Worm (Caenorhabditis elegans): ENCODE data around the gene T25B2.3.

The T25B2.3 gene

DNA sequence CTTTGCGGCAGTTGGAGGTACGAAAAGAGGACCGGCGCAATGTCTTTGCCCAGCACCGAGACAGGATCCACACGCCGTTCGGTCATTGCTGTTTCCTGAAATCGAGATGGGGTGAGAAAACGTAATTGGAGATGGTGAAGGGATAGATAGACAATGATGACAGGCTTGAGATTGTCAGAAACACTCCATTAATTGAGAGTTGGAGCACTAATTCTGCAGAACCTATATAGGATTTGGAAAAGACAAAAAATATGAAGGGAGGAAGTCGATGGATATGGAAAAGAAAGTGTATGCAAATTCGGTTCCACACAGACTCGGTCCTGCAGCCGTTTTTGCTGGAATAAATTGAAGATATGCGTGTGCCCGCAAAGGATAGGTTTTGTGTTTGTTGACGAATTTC lies 37.7 kb upstream of the T25B2.3 start, which contains the start of gene Y72A10A.1:
Gene Y72A10A.1, minus strand, starts transcription at position 101 of the 400 bp plus-strand sequence.
- TF ChIP-seq zag-1 (tag; optimal IDR thresholded peaks at IDR 0.05): no peak
- TF ChIP-seq nhr-77 (tag; optimal IDR thresholded peaks at IDR 0.05): no peak
- TF ChIP-seq lin-39 (tag; optimal IDR thresholded peaks at IDR 0.05): no peak
- TF ChIP-seq elt-2 (tag; optimal IDR thresholded peaks at IDR 0.05): no peak
- TF ChIP-seq elt-1 (tag; optimal IDR thresholded peaks at IDR 0.05): no peak
- no peak for TF ChIP-seq ceh-28 (tag; optimal IDR thresholded peaks at IDR 0.05)
- TF ChIP-seq nhr-237 (tag; optimal IDR thresholded peaks at IDR 0.05): no peak

DNA sequence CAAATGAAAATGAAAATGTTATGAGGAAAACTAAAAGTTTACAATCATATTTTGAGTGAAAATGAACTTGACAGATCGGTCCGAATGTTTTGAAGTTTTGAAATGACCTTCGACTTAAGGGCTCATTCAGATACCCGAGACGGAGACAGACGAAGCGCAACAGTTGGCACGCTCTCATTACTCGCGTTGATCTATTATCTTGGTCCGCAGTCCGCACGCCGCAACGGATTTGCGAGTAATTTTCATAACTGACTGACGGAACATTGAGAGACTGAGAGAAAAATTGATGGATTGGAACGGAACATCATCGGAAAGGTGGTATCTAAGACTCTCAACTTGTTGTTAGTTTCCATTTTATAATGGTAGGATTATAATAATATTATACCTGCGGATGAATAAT lies 30.0 kb upstream of the T25B2.3 start:
- TF ChIP-seq ceh-16 (tag; optimal IDR thresholded peaks at IDR 0.05) (no peak), lin-39 (tag; optimal IDR thresholded peaks at IDR 0.05) (peak; percentile 63), nhr-25 (tag; optimal IDR thresholded peaks at IDR 0.05) (no peak), fkh-10 (GFP tag; optimal IDR thresholded peaks at IDR 0.05) (no peak)

- TF ChIP-seq aly-2 (tag; optimal IDR thresholded peaks at IDR 0.05) (no peak), nhr-11 (tag; optimal IDR thresholded peaks at IDR 0.05) (no peak), elt-1 (tag; optimal IDR thresholded peaks at IDR 0.05) (no peak), nhr-28 (tag; optimal IDR thresholded peaks at IDR 0.05) (no peak), zag-1 (tag; optimal IDR thresholded peaks at IDR 0.05) (no peak), ceh-16 (tag; optimal IDR thresholded peaks at IDR 0.05) (no peak), egl-5 (tag; optimal IDR thresholded peaks at IDR 0.05) (no peak), mdl-1 (tag; optimal IDR thresholded peaks at IDR 0.05) (no peak), lin-15B (tag; optimal IDR thresholded peaks at IDR 0.05) (no peak), unc-39 (tag; optimal IDR thresholded peaks at IDR 0.05) (no peak), daf-12 (tag; optimal IDR thresholded peaks at IDR 0.05) (no peak), ztf-4 (tag; optimal IDR thresholded peaks at IDR 0.05) (no peak)
These were observed 25.5 kb upstream of the T25B2.3 start, which contains the start of gene tag-275 for ce11 chrX:6150449-6150848. tag-275 (minus strand) TSS chrX:6150549.

ce11 chrX:6150949-6151519 lies 24.9 kb upstream of the T25B2.3 start:
- TF ChIP-seq nhr-77 (tag; optimal IDR thresholded peaks at IDR 0.05): no peak
- no peak for TF ChIP-seq egl-5 (tag; optimal IDR thresholded peaks at IDR 0.05)
- TF ChIP-seq nfya-1 (tag; optimal IDR thresholded peaks at IDR 0.05; ENCODE audit: insufficient read depth): no peak
- TF ChIP-seq nhr-28 (tag; optimal IDR thresholded peaks at IDR 0.05): no peak
- no peak for TF ChIP-seq nhr-67 (tag; optimal IDR thresholded peaks at IDR 0.05)
- TF ChIP-seq sea-2 (GFP tag; optimal IDR thresholded peaks at IDR 0.05): no peak
- TF ChIP-seq tbx-2 (tag; optimal IDR thresholded peaks at IDR 0.05): no peak
- no peak for TF ChIP-seq mdl-1 (tag; optimal IDR thresholded peaks at IDR 0.05)

DNA sequence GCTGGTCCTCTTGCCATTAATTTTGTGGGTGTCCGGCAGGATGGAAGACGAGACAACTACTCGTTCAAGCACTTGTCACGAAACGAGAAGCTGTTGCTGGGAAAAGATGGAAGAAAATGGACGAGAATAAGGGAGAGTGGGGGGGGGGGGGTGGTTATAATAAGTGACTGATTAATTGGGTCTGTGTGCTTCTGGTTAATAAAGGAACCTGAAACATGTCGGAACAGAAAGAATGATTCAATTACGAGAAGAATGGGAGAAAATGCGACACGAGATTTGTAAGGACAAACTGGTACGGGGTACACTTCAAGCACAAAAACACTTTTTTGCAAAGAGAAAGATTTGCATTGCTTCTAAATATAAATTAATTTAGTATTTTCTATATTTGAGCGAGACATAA lies 20.5 kb upstream of the T25B2.3 start:
- TF ChIP-seq snpc-4 (tag; optimal IDR thresholded peaks at IDR 0.05): no peak
- TF ChIP-seq sea-2 (GFP tag; optimal IDR thresholded peaks at IDR 0.05): no peak
- peak; percentile 55 for TF ChIP-seq lin-39 (tag; optimal IDR thresholded peaks at IDR 0.05)
- no peak for TF ChIP-seq nhr-67 (tag; optimal IDR thresholded peaks at IDR 0.05)
- TF ChIP-seq elt-3 (tag; optimal IDR thresholded peaks at IDR 0.05): no peak
- no peak for TF ChIP-seq tbx-2 (tag; optimal IDR thresholded peaks at IDR 0.05)
- no peak for TF ChIP-seq nhr-76 (tag; optimal IDR thresholded peaks at IDR 0.05)
- no peak for TF ChIP-seq zag-1 (tag; optimal IDR thresholded peaks at IDR 0.05)
- TF ChIP-seq elt-1 (tag; optimal IDR thresholded peaks at IDR 0.05): no peak

DNA sequence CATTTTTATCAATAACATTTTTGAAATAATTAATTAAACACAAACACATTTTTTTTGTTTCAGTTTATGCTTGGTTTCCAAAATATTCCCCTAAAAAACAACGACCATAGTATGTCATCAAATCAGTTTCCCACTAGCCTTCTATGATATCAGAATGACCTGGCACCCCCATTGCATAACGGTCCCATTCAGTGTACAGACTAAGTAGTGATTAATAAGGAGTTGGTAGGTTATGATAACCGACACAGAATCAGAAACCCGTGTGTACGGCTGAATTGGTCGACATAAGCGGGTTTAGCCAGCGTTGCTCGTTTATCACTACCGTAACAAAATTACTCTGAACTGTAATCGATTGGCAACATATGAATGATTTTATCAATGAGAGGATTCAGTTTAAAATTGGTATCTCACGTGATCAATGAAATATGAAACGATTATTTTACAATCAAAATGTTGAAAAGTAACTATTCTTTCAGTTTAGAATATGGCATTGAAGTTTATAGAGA lies 18.5 kb upstream of the T25B2.3 start:
- no peak for TF ChIP-seq fkh-10 (GFP tag; optimal IDR thresholded peaks at IDR 0.05)
- TF ChIP-seq nhr-67 (tag; optimal IDR thresholded peaks at IDR 0.05): no peak
- TF ChIP-seq nhr-28 (tag; optimal IDR thresholded peaks at IDR 0.05): no peak
- no peak for TF ChIP-seq nhr-43 (tag; optimal IDR thresholded peaks at IDR 0.05; ENCODE audit: poor library complexity, severe bottlenecking)
- no peak for TF ChIP-seq R02D3.7 (tag; optimal IDR thresholded peaks at IDR 0.05)
- no peak for TF ChIP-seq nhr-76 (tag; optimal IDR thresholded peaks at IDR 0.05)
- no peak for TF ChIP-seq nhr-11 (tag; optimal IDR thresholded peaks at IDR 0.05)
- TF ChIP-seq elt-2 (tag; optimal IDR thresholded peaks at IDR 0.05): peak; percentile 52
- TF ChIP-seq lin-39 (tag; optimal IDR thresholded peaks at IDR 0.05): no peak
- no peak for TF ChIP-seq ztf-11 (tag; optimal IDR thresholded peaks at IDR 0.05)
- TF ChIP-seq tbx-2 (tag; optimal IDR thresholded peaks at IDR 0.05): no peak
- no peak for TF ChIP-seq ceh-28 (tag; optimal IDR thresholded peaks at IDR 0.05)
- no peak for TF ChIP-seq nhr-12 (tag; optimal IDR thresholded peaks at IDR 0.05)
- TF ChIP-seq pqm-1 (tag; optimal IDR thresholded peaks at IDR 0.05): peak; percentile 24
